Worm (Caenorhabditis elegans) whole organism, L1 larva: Measurements from ENCODE around the gene Y39G8B.10.
"Not testable (repeated sequence)": the region's sequence is repeated elsewhere in the genome, so short reads cannot be mapped to it uniquely, and the experiment has no call there.

Source experiments
- C04F5.9 ChIP-seq: sonication (generic microtip); optimal IDR thresholded peaks from 2 replicates; lab custom pipeline; 2016; ENCODE audit warnings: missing genetic modification characterization, missing compliant biosample characterization
- C34B4.2 ChIP-seq: sonication (generic microtip); optimal IDR thresholded peaks from 2 replicates; lab custom pipeline; 2017; ENCODE audit warnings: mild to moderate bottlenecking, missing genetic modification characterization, missing compliant biosample characterization
- Y116A8C.19 ChIP-seq: sonication (generic microtip); optimal IDR thresholded peaks from 2 replicates; lab custom pipeline; 2016; ENCODE audit warnings: missing compliant biosample characterization, missing genetic modification characterization, borderline replicate concordance
- alr-1 ChIP-seq: fragments of 200-800 bp; sonication (Bioruptor generic); optimal IDR thresholded peaks from 2 replicates; lab custom pipeline; 2018; ENCODE audit warnings: borderline replicate concordance, mild to moderate bottlenecking, missing genetic modification characterization, missing compliant biosample characterization
- aly-2 ChIP-seq: fragments of 150-350 bp; optimal IDR thresholded peaks from 2 replicates; lab custom pipeline; 2014; ENCODE audit warnings: missing biosample characterization, missing genetic modification characterization
- ceh-8 ChIP-seq: fragments of 200-800 bp; sonication (Bioruptor generic); optimal IDR thresholded peaks from 2 replicates; lab custom pipeline; 2018; ENCODE audit warnings: mild to moderate bottlenecking, missing genetic modification characterization, moderate library complexity, missing compliant biosample characterization
- ceh-82 ChIP-seq, 3 experiments: fragments of 150-350 bp in 1 of 3; sonication (generic microtip) in 2 of 3; optimal IDR thresholded peaks; 2 replicates each; lab custom pipeline; 2014 to 2017; ENCODE audit warnings: missing biosample characterization in 3 of 3, missing genetic modification characterization in 3 of 3
- ceh-88 ChIP-seq: fragments of 200-800 bp; sonication (Bioruptor generic); IDR thresholded peaks from 2 replicates; pipeline ENCODE4 v1.3.6; 2022; ENCODE audit warnings: missing genetic modification characterization, missing compliant biosample characterization
- ceh-90 ChIP-seq: sonication (generic microtip); optimal IDR thresholded peaks from 2 replicates; lab custom pipeline; 2016; ENCODE audit warnings: missing genetic modification characterization, missing compliant biosample characterization
- dpl-1 ChIP-seq, 3 experiments: fragments of 150-350 bp in 2 of 3; sonication (generic microtip) in 1 of 3; optimal IDR thresholded peaks; 2 replicates each; lab custom pipeline; 2014 to 2017; ENCODE audit warnings: missing biosample characterization in 3 of 3, missing genetic modification characterization in 3 of 3, missing genetic modification reagents in 3 of 3
- efl-3 ChIP-seq: fragments of 200-800 bp; sonication (Bioruptor generic); optimal IDR thresholded peaks from 2 replicates; lab custom pipeline; 2018; ENCODE audit warnings: mild to moderate bottlenecking, missing genetic modification characterization, missing compliant biosample characterization
- egl-13 ChIP-seq: sonication (generic microtip); optimal IDR thresholded peaks from 2 replicates; lab custom pipeline; 2016; ENCODE audit warnings: missing genotype, missing genetic modification reagents, missing genetic modification characterization, missing compliant biosample characterization
- elt-2 ChIP-seq: sonication (generic microtip); optimal IDR thresholded peaks from 2 replicates; lab custom pipeline; 2016; ENCODE audit warnings: missing genetic modification characterization, mild to moderate bottlenecking, inconsistent platforms, missing compliant biosample characterization, missing genetic modification reagents
- fkh-4 ChIP-seq: sonication (generic microtip); optimal IDR thresholded peaks from 2 replicates; lab custom pipeline; 2016; ENCODE audit warnings: missing compliant biosample characterization, missing genetic modification characterization, borderline replicate concordance
- fkh-8 ChIP-seq: sonication (generic microtip); optimal IDR thresholded peaks from 2 replicates; lab custom pipeline; 2016; ENCODE audit warnings: mild to moderate bottlenecking, missing genetic modification characterization, missing compliant biosample characterization
- fos-1 ChIP-seq: fragments of 150-350 bp; optimal IDR thresholded peaks from 2 replicates; lab custom pipeline; 2014; ENCODE audit warnings: missing biosample characterization, missing genetic modification characterization
- hlh-17 ChIP-seq: fragments of 200-800 bp; sonication (Bioruptor generic); optimal IDR thresholded peaks from 2 replicates; lab custom pipeline; 2018; ENCODE audit warnings: missing genetic modification characterization, mild to moderate bottlenecking, missing compliant biosample characterization, moderate library complexity, borderline replicate concordance
- hpl-2 ChIP-seq: fragments of 150-350 bp; optimal IDR thresholded peaks from 2 replicates; lab custom pipeline; 2014; ENCODE audit warnings: missing biosample characterization, missing genetic modification reagents, missing genetic modification characterization
- irx-1 ChIP-seq: sonication (generic microtip); optimal IDR thresholded peaks from 2 replicates; lab custom pipeline; 2016; ENCODE audit warnings: missing genetic modification characterization, missing compliant biosample characterization
- isw-1 ChIP-seq: fragments of 200-800 bp; sonication (Bioruptor generic); IDR thresholded peaks from 2 replicates; pipeline ENCODE4 v1.3.6; 2022; ENCODE audit warnings: missing genetic modification characterization, missing compliant biosample characterization
- lin-39 ChIP-seq: fragments of 150-350 bp; optimal IDR thresholded peaks from 2 replicates; lab custom pipeline; 2014; ENCODE audit warnings: missing biosample characterization, missing genetic modification reagents, missing genetic modification characterization
- lsy-2 ChIP-seq, 2 experiments: fragments of 150-350 bp; optimal IDR thresholded peaks; 2 replicates each; lab custom pipeline; 2014; ENCODE audit warnings: missing biosample characterization in 2 of 2, missing genetic modification characterization in 2 of 2
- mab-9 ChIP-seq: fragments of 200-800 bp; sonication (Bioruptor generic); IDR thresholded peaks from 2 replicates; pipeline ENCODE4 v1.3.6; 2022; ENCODE audit warnings: missing genetic modification reagents, missing genetic modification characterization, missing compliant biosample characterization
- mdl-1 ChIP-seq, 2 experiments: fragments of 150-350 bp; optimal IDR thresholded peaks; 2 replicates each; lab custom pipeline; 2014 to 2017; ENCODE audit warnings: missing biosample characterization in 2 of 2, missing genetic modification characterization in 2 of 2, inconsistent platforms in 1 of 2
- nhr-12 ChIP-seq: sonication (generic microtip); optimal IDR thresholded peaks from 2 replicates; lab custom pipeline; 2017; ENCODE audit warnings: missing biosample characterization, missing genetic modification characterization
- nhr-237 ChIP-seq: fragments of 150-350 bp; optimal IDR thresholded peaks from 2 replicates; lab custom pipeline; 2014; ENCODE audit warnings: missing biosample characterization, missing genetic modification characterization
- nhr-71 ChIP-seq: sonication (generic microtip); optimal IDR thresholded peaks from 2 replicates; lab custom pipeline; 2016; ENCODE audit warnings: mild to moderate bottlenecking, missing genetic modification characterization, moderate library complexity, missing compliant biosample characterization
- nhr-76 ChIP-seq: sonication (generic microtip); optimal IDR thresholded peaks from 2 replicates; lab custom pipeline; 2017; ENCODE audit warnings: missing biosample characterization, missing genetic modification characterization
- nhr-77 ChIP-seq: fragments of 150-350 bp; optimal IDR thresholded peaks from 2 replicates; lab custom pipeline; 2014; ENCODE audit warnings: missing biosample characterization, missing genetic modification characterization
- nhr-85 ChIP-seq: sonication (generic microtip); peaks from one replicate; lab custom pipeline; 2016; ENCODE audit warnings: missing genetic modification characterization, inconsistent platforms, missing compliant biosample characterization
- nhr-90 ChIP-seq: sonication (generic microtip); optimal IDR thresholded peaks from 2 replicates; lab custom pipeline; 2016; ENCODE audit warnings: mild to moderate bottlenecking, missing genetic modification characterization, missing compliant biosample characterization; ENCODE audit not compliant: poor library complexity
- pag-3 ChIP-seq: sonication (generic microtip); optimal IDR thresholded peaks from 2 replicates; lab custom pipeline; 2017; ENCODE audit warnings: missing genetic modification characterization, mild to moderate bottlenecking, missing compliant biosample characterization, antibody characterized with exemption, borderline replicate concordance; ENCODE audit not compliant: insufficient read depth
- skn-1 ChIP-seq: fragments of 150-350 bp; optimal IDR thresholded peaks from 2 replicates; lab custom pipeline; 2014; ENCODE audit warnings: missing biosample characterization, missing genetic modification characterization
- sup-37 ChIP-seq: fragments of 200-800 bp; sonication (Bioruptor generic); optimal IDR thresholded peaks from 2 replicates; lab custom pipeline; 2018; ENCODE audit warnings: mild to moderate bottlenecking, missing genetic modification characterization, missing compliant biosample characterization
- swsn-7 ChIP-seq: sonication (generic microtip); optimal IDR thresholded peaks from 2 replicates; lab custom pipeline; 2016; ENCODE audit warnings: missing genetic modification characterization, missing compliant biosample characterization
- unc-130 ChIP-seq: fragments of 150-350 bp; optimal IDR thresholded peaks from 2 replicates; lab custom pipeline; 2017; ENCODE audit warnings: missing biosample characterization, missing genetic modification characterization, inconsistent platforms
- zip-4 ChIP-seq: fragments of 200-800 bp; sonication (Bioruptor generic); optimal IDR thresholded peaks from 2 replicates; lab custom pipeline; 2018; ENCODE audit warnings: mild to moderate bottlenecking, missing genetic modification characterization, moderate library complexity, missing compliant biosample characterization
- ztf-11 ChIP-seq, 2 experiments: sonication (generic microtip); optimal IDR thresholded peaks; 2 replicates each; lab custom pipeline; 2016 to 2017; ENCODE audit warnings: missing genetic modification characterization in 2 of 2, missing biosample characterization in 1 of 2, missing compliant biosample characterization in 1 of 2
- ztf-4 ChIP-seq: fragments of 150-350 bp; optimal IDR thresholded peaks from 2 replicates; lab custom pipeline; 2014; ENCODE audit warnings: missing biosample characterization, missing genetic modification characterization

The Y39G8B.10 gene

ce11 chrII:13982923-13983322 is at the start of gene Y39G8B.10, which contains the start of gene Y39G8B.13:
TSS of gene Y39G8B.10 (minus strand) at chrII:13983115.
TSS of gene Y39G8B.13 (minus strand) at chrII:13983047.
- TF ChIP-seq elt-2 (tag; lab: Kevin White, UChicago): peak; percentile 60
- no peak for TF ChIP-seq Y116A8C.19 (tag; lab: Kevin White, UChicago)

- peak; percentile 3 for TF ChIP-seq nhr-71 (tag; lab: Kevin White, UChicago)
- no peak for TF ChIP-seq fkh-8 (tag; lab: Kevin White, UChicago)
These were observed 49.8 kb upstream of the Y39G8B.10 start for ce11 chrII:14032705-14033104.

- TF ChIP-seq Y116A8C.19 (tag; lab: Kevin White, UChicago); mab-9; fkh-8 (tag; lab: Kevin White, UChicago): not testable (repeated sequence)
These were observed 38.3 kb upstream of the Y39G8B.10 start, which contains the start of gene F01D5.10 for ce11 chrII:14021230-14021629. TSS of gene F01D5.10 (minus strand) at chrII:14021330.

- peak; percentile 43 for TF ChIP-seq ceh-8 (GFP tag; lab: Kevin White, UChicago)
These were observed 36.7 kb upstream of the Y39G8B.10 start for ce11 chrII:14019625-14020024.

- TF ChIP-seq ztf-11 (tag; optimal IDR thresholded peaks at IDR 0.05; lab: Kevin White, UChicago): no peak
- no peak for TF ChIP-seq pag-3 (tag; lab: Kevin White, UChicago)
- no peak for TF ChIP-seq unc-130 (tag; lab: Kevin White, UChicago)
- no peak for TF ChIP-seq dpl-1 (GFP tag; optimal IDR thresholded peaks at IDR 0.05; lab: Kevin White, UChicago)
- no peak for TF ChIP-seq C04F5.9 (tag; lab: Kevin White, UChicago)
- no peak for TF ChIP-seq lin-39
- TF ChIP-seq elt-2 (tag; lab: Kevin White, UChicago): no peak
- TF ChIP-seq nhr-237 (tag; lab: Kevin White, UChicago): no peak
- no peak for TF ChIP-seq nhr-77 (tag; lab: Kevin White, UChicago)
- TF ChIP-seq hpl-2 (GFP tag; lab: Kevin White, UChicago): no peak
- no peak for TF ChIP-seq ceh-88 (GFP tag; lab: Robert Waterston, UW)
- no peak for TF ChIP-seq irx-1 (tag; lab: Kevin White, UChicago)
- no peak for TF ChIP-seq nhr-71 (tag; lab: Kevin White, UChicago)
- no peak for TF ChIP-seq isw-1
- no peak for TF ChIP-seq lsy-2 (tag; optimal IDR thresholded peaks at IDR 0.05; lab: Kevin White, UChicago)
- TF ChIP-seq nhr-85: no peak
- no peak for TF ChIP-seq C34B4.2 (tag; lab: Kevin White, UChicago)
- TF ChIP-seq egl-13 (tag; lab: Kevin White, UChicago): no peak
- no peak for TF ChIP-seq ceh-82 (tag; optimal IDR thresholded peaks at IDR 0.05; lab: Kevin White, UChicago)
These were observed 36.0 kb upstream of the Y39G8B.10 start for ce11 chrII:14018887-14019286.

- TF ChIP-seq nhr-12 (tag; lab: Kevin White, UChicago) (no peak), mdl-1 (tag; optimal IDR thresholded peaks at IDR 0.05; lab: Kevin White, UChicago) (peak in 1 of 2 experiments; percentile 49), aly-2 (tag; lab: Kevin White, UChicago) (peak; percentile 82), ceh-82 (tag; optimal IDR thresholded peaks at IDR 0.05; lab: Kevin White, UChicago) (peak; percentile 22 to 58 (median 33)), efl-3 (GFP tag; lab: Kevin White, UChicago) (no peak), fkh-4 (tag; lab: Kevin White, UChicago) (no peak), elt-2 (tag; lab: Kevin White, UChicago) (peak; percentile 94), ceh-90 (tag; lab: Kevin White, UChicago) (no peak), nhr-90 (tag; lab: Kevin White, UChicago) (peak; percentile 98), swsn-7 (tag; lab: Kevin White, UChicago) (peak; percentile 92), alr-1 (no peak), nhr-76 (peak; percentile 48), C34B4.2 (tag; lab: Kevin White, UChicago) (peak; percentile 5), C04F5.9 (tag; lab: Kevin White, UChicago) (peak; percentile 57), sup-37 (GFP tag; lab: Kevin White, UChicago) (peak; percentile 85), egl-13 (tag; lab: Kevin White, UChicago) (peak; percentile 65), nhr-85 (peak; percentile 97), fos-1 (peak; percentile 44), lin-39 (peak; percentile 81), nhr-71 (tag; lab: Kevin White, UChicago) (peak; percentile 94), ztf-4 (tag; lab: Kevin White, UChicago) (peak; percentile 53), hlh-17 (no peak), skn-1 (tag; lab: Kevin White, UChicago) (peak; percentile 34), zip-4 (GFP tag; lab: Kevin White, UChicago) (peak; percentile 81)
These were observed 35.3 kb upstream of the Y39G8B.10 start for ce11 chrII:14018192-14018591.
